Worm (Caenorhabditis elegans): Measurements from ENCODE around the gene F44E5.1.

ce11 chrII:11774218-11774617 is at the start of gene F44E5.1:
- TF ChIP-seq fkh-10 (GFP tag; optimal IDR thresholded peaks at IDR 0.05) = no peak
- no peak for TF ChIP-seq snpc-4 (tag; optimal IDR thresholded peaks at IDR 0.05)
- TF ChIP-seq pqm-1 (tag; optimal IDR thresholded peaks at IDR 0.05) = no peak
- no peak for TF ChIP-seq elt-3 (tag; optimal IDR thresholded peaks at IDR 0.05)
- no peak for TF ChIP-seq eor-1 (tag; optimal IDR thresholded peaks at IDR 0.05)
- TF ChIP-seq nhr-25 (tag; optimal IDR thresholded peaks at IDR 0.05) = no peak
